Fruit fly (Drosophila melanogaster): ENCODE data around the gene msd1.

- peak; percentile 20 for TF ChIP-seq br (GFP tag; optimal IDR thresholded peaks at IDR 0.05)
- no peak for TF ChIP-seq usp (GFP tag; optimal IDR thresholded peaks at IDR 0.05)
- TF ChIP-seq Dfd (GFP tag; optimal IDR thresholded peaks at IDR 0.05): no peak
- peak; percentile 6 for TF ChIP-seq HLH106 (tag; optimal IDR thresholded peaks at IDR 0.05)
- TF ChIP-seq h (GFP tag; optimal IDR thresholded peaks at IDR 0.05): peak; percentile 39
- TF ChIP-seq fru (GFP tag; optimal IDR thresholded peaks at IDR 0.05): peak; percentile 30
- TF ChIP-seq lola (GFP tag; optimal IDR thresholded peaks at IDR 0.05): no peak
- no peak for TF ChIP-seq dl (GFP tag; optimal IDR thresholded peaks at IDR 0.05; ENCODE audit: insufficient read depth in 1 of 2, partially characterized antibody in 2 of 2)
- peak; percentile 52 for TF ChIP-seq ey (GFP tag; optimal IDR thresholded peaks at IDR 0.05)
- TF ChIP-seq foxo (GFP tag; optimal IDR thresholded peaks at IDR 0.05): peak in 1 of 2 experiments; percentile 55
- no peak for TF ChIP-seq psq (GFP tag; optimal IDR thresholded peaks at IDR 0.05)
- TF ChIP-seq GATAd (GFP tag; optimal IDR thresholded peaks at IDR 0.05): no peak
- no peak for TF ChIP-seq Myc (optimal IDR thresholded peaks at IDR 0.05)
These were observed 11.2 kb upstream of the msd1 start for dm6 chr3L:1320230-1320930.

Measured in whole organism, wandering third instar larva.